Worm (Caenorhabditis elegans) whole organism, L3 larva: ENCODE measurements around the gene srh-265.

Experiments used
- ZK546.5 ChIP-seq: sonication (generic microtip); optimal IDR thresholded peaks from 2 replicates; lab custom pipeline; 2017; ENCODE audit warnings: missing biosample characterization, missing genetic modification characterization
- aly-2 ChIP-seq: fragments of 150-350 bp; optimal IDR thresholded peaks from 2 replicates; lab custom pipeline; 2014; ENCODE audit warnings: missing biosample characterization, missing genetic modification characterization
- ama-1 ChIP-seq: fragments of 150-350 bp; optimal IDR thresholded peaks from 2 replicates; lab custom pipeline; 2018
- ceh-28 ChIP-seq: fragments of 150-350 bp; optimal IDR thresholded peaks from 2 replicates; lab custom pipeline; 2014; ENCODE audit warnings: missing biosample characterization, missing genetic modification reagents, missing genetic modification characterization
- daf-12 ChIP-seq: fragments of 150-350 bp; optimal IDR thresholded peaks from 2 replicates; lab custom pipeline; 2014; ENCODE audit warnings: missing biosample characterization, missing genetic modification reagents, missing genetic modification characterization
- egl-27 ChIP-seq: sonication (generic microtip); optimal IDR thresholded peaks from 4 replicates; lab custom pipeline; 2017; ENCODE audit warnings: missing biosample characterization, missing genetic modification reagents, missing genetic modification characterization
- elt-2 ChIP-seq: sonication (generic microtip); optimal IDR thresholded peaks from 2 replicates; lab custom pipeline; 2016; ENCODE audit warnings: missing genetic modification reagents, mild to moderate bottlenecking, missing genetic modification characterization, missing compliant biosample characterization
- elt-3 ChIP-seq, 3 experiments: fragments of 150-350 bp in 1 of 3; sonication (generic microtip) in 2 of 3; optimal IDR thresholded peaks; 2 replicates in 2 of 3; 4 replicates in 1 of 3; lab custom pipeline; 2014 to 2017; ENCODE audit warnings: missing biosample characterization in 3 of 3, missing genetic modification characterization in 3 of 3
- eor-1 ChIP-seq, 2 experiments: fragments of 150-350 bp; optimal IDR thresholded peaks; 2 replicates each; lab custom pipeline; 2014 to 2018; ENCODE audit warnings: missing biosample characterization in 2 of 2, missing genetic modification characterization in 2 of 2
- fkh-10 ChIP-seq: sonication (generic microtip); optimal IDR thresholded peaks from 2 replicates; lab custom pipeline; 2017; ENCODE audit warnings: missing biosample characterization, missing genetic modification reagents, missing genetic modification characterization
- fos-1 ChIP-seq: fragments of 150-350 bp; optimal IDR thresholded peaks from 2 replicates; lab custom pipeline; 2014; ENCODE audit warnings: missing biosample characterization, missing genetic modification characterization
- hmg-11 ChIP-seq: sonication (generic microtip); optimal IDR thresholded peaks from 2 replicates; lab custom pipeline; 2016; ENCODE audit warnings: missing genetic modification characterization, missing compliant biosample characterization
- lsy-12 ChIP-seq: sonication (generic microtip); optimal IDR thresholded peaks from 2 replicates; lab custom pipeline; 2016; ENCODE audit warnings: mild to moderate bottlenecking, missing genetic modification characterization, missing compliant biosample characterization
- mml-1 ChIP-seq: fragments of 150-350 bp; sonication (generic microtip); optimal IDR thresholded peaks from 3 replicates; lab custom pipeline; 2014; ENCODE audit warnings: missing biosample characterization, missing genetic modification characterization
- nhr-11 ChIP-seq: fragments of 150-350 bp; optimal IDR thresholded peaks from 2 replicates; lab custom pipeline; 2014; ENCODE audit warnings: missing biosample characterization, missing genetic modification characterization
- nhr-23 ChIP-seq: fragments of 150-350 bp; optimal IDR thresholded peaks from 2 replicates; lab custom pipeline; 2014; ENCODE audit warnings: missing biosample characterization, missing genetic modification reagents, missing genetic modification characterization
- nhr-237 ChIP-seq: fragments of 150-350 bp; optimal IDR thresholded peaks from 2 replicates; lab custom pipeline; 2014; ENCODE audit warnings: missing biosample characterization, missing genetic modification characterization
- nhr-25 ChIP-seq: sonication (generic microtip); optimal IDR thresholded peaks from 2 replicates; lab custom pipeline; 2017; ENCODE audit warnings: missing biosample characterization, missing genetic modification characterization
- nhr-28 ChIP-seq: fragments of 150-350 bp; optimal IDR thresholded peaks from 2 replicates; lab custom pipeline; 2014; ENCODE audit warnings: missing biosample characterization, missing genetic modification characterization
- nhr-43 ChIP-seq: sonication (generic microtip); optimal IDR thresholded peaks from 2 replicates; lab custom pipeline; 2016; ENCODE audit warnings: mild to moderate bottlenecking, missing genetic modification characterization, missing compliant biosample characterization; ENCODE audit not compliant: poor library complexity, severe bottlenecking
- nhr-67 ChIP-seq: fragments of 150-350 bp; optimal IDR thresholded peaks from 2 replicates; lab custom pipeline; 2014; ENCODE audit warnings: missing biosample characterization, missing genetic modification characterization
- nhr-76 ChIP-seq: fragments of 150-350 bp; sonication (generic microtip); optimal IDR thresholded peaks from 5 replicates; lab custom pipeline; 2014; ENCODE audit warnings: missing biosample characterization, missing genetic modification characterization
- nhr-77 ChIP-seq: fragments of 150-350 bp; optimal IDR thresholded peaks from 2 replicates; lab custom pipeline; 2014; ENCODE audit warnings: missing biosample characterization, missing genetic modification characterization
- pha-4 ChIP-seq: fragments of 150-350 bp; optimal IDR thresholded peaks from 2 replicates; lab custom pipeline; 2014; ENCODE audit warnings: missing biosample characterization, missing genetic modification reagents, missing genetic modification characterization
- pqm-1 ChIP-seq: fragments of 150-350 bp; optimal IDR thresholded peaks from 2 replicates; lab custom pipeline; 2017; ENCODE audit warnings: missing biosample characterization, missing genetic modification characterization, inconsistent platforms
- sea-2 ChIP-seq: fragments of 150-350 bp; sonication (generic microtip); optimal IDR thresholded peaks from 4 replicates; lab custom pipeline; 2014; ENCODE audit warnings: missing biosample characterization, missing genetic modification reagents, missing genetic modification characterization
- skn-1 ChIP-seq: fragments of 150-350 bp; optimal IDR thresholded peaks from 2 replicates; lab custom pipeline; 2014; ENCODE audit warnings: missing biosample characterization, missing genetic modification characterization
- snpc-4 ChIP-seq: fragments of 150-350 bp; optimal IDR thresholded peaks from 2 replicates; lab custom pipeline; 2014; ENCODE audit warnings: missing biosample characterization, missing genetic modification characterization
- unc-39 ChIP-seq: sonication (generic microtip); optimal IDR thresholded peaks from 4 replicates; lab custom pipeline; 2017; ENCODE audit warnings: missing biosample characterization, missing genetic modification characterization
- ztf-11 ChIP-seq: fragments of 150-350 bp; optimal IDR thresholded peaks from 2 replicates; lab custom pipeline; 2014; ENCODE audit warnings: missing biosample characterization, missing genetic modification characterization

srh-265 gene

ce11 chrV:15465032-15465727 lies 49.1 kb downstream of the srh-265 start, which contains the start of gene pqn-71 (continued):
- peak; percentile 76 for TF ChIP-seq nhr-76 (tag; lab: Kevin White, UChicago)
- no peak for TF ChIP-seq mml-1 (tag; lab: Kevin White, UChicago)
- no peak for TF ChIP-seq nhr-67
- no peak for TF ChIP-seq pha-4 (tag; lab: Kevin White, UChicago)
- no peak for TF ChIP-seq ZK546.5
- no peak for TF ChIP-seq ztf-11 (tag; lab: Kevin White, UChicago)
- peak; percentile 14 for TF ChIP-seq nhr-11 (tag; lab: Kevin White, UChicago)
- no peak for TF ChIP-seq daf-12 (tag; lab: Kevin White, UChicago)
- TF ChIP-seq ceh-28 (tag; lab: Kevin White, UChicago): no peak
- peak; percentile 56 for TF ChIP-seq hmg-11 (tag; lab: Kevin White, UChicago)
- TF ChIP-seq elt-3 (tag; optimal IDR thresholded peaks at IDR 0.05; lab: Kevin White, UChicago): peak in 1 of 3 experiments; percentile 76
- peak; percentile 76 for TF ChIP-seq nhr-43
- TF ChIP-seq fos-1 (tag; lab: Kevin White, UChicago): peak; percentile 83
- peak; percentile 70 for TF ChIP-seq nhr-77 (tag; lab: Kevin White, UChicago)
- peak; percentile 71 for TF ChIP-seq lsy-12 (tag; lab: Kevin White, UChicago)
- no peak for TF ChIP-seq fkh-10 (GFP tag; lab: Kevin White, UChicago)
- TF ChIP-seq sea-2: no peak
- no peak for TF ChIP-seq ama-1 (lab: Kevin White, UChicago)
- TF ChIP-seq nhr-237: no peak
- TF ChIP-seq egl-27: peak; percentile 82

- TF ChIP-seq nhr-28 (tag; lab: Kevin White, UChicago) (no peak), nhr-11 (tag; lab: Kevin White, UChicago) (no peak), nhr-23 (tag; lab: Kevin White, UChicago) (no peak), ama-1 (lab: Kevin White, UChicago) (no peak), skn-1 (tag; lab: Kevin White, UChicago) (no peak)
Observed at ce11 chrV:15466017-15466416, 50.0 kb downstream of the srh-265 start.

ce11 chrV:15466719-15467118 lies 50.7 kb downstream of the srh-265 start:
- TF ChIP-seq egl-27: no peak
- no peak for TF ChIP-seq nhr-237
- no peak for TF ChIP-seq pqm-1 (tag; lab: Kevin White, UChicago)
- TF ChIP-seq nhr-28 (tag; lab: Kevin White, UChicago): no peak
- no peak for TF ChIP-seq eor-1 (tag; optimal IDR thresholded peaks at IDR 0.05; lab: Kevin White, UChicago)
- TF ChIP-seq unc-39 (tag; lab: Kevin White, UChicago): no peak
- TF ChIP-seq daf-12 (tag; lab: Kevin White, UChicago): no peak
- no peak for TF ChIP-seq ceh-28 (tag; lab: Kevin White, UChicago)
- no peak for TF ChIP-seq lsy-12 (tag; lab: Kevin White, UChicago)
- TF ChIP-seq nhr-23 (tag; lab: Kevin White, UChicago): no peak
- no peak for TF ChIP-seq nhr-43
- TF ChIP-seq nhr-11 (tag; lab: Kevin White, UChicago): no peak
- TF ChIP-seq nhr-25 (tag; lab: Kevin White, UChicago): no peak
- TF ChIP-seq ama-1 (lab: Kevin White, UChicago): no peak
- TF ChIP-seq aly-2 (tag; lab: Kevin White, UChicago): no peak
- TF ChIP-seq skn-1 (tag; lab: Kevin White, UChicago): no peak
- no peak for TF ChIP-seq snpc-4
- no peak for TF ChIP-seq elt-3 (tag; optimal IDR thresholded peaks at IDR 0.05; lab: Kevin White, UChicago)
- no peak for TF ChIP-seq elt-2 (tag; lab: Kevin White, UChicago)
